Worm (Caenorhabditis elegans) whole organism, midembryonic: ENCODE measurements around the gene sym-3.
A peak's percentile ranks its signal among the peaks of the same experiment; 100 is the strongest.

ENCODE experiments used
- T22C8.4 ChIP-seq: fragments of 200-800 bp; sonication (Bioruptor generic); IDR thresholded peaks from 2 replicates; pipeline ENCODE4 v1.3.6; 2022; ENCODE audit warnings: missing genetic modification characterization, missing compliant biosample characterization
- cog-1 ChIP-seq: sonication (generic microtip); optimal IDR thresholded peaks from 2 replicates; lab custom pipeline; 2016; ENCODE audit warnings: missing genetic modification characterization, missing compliant biosample characterization
- flt-1 ChIP-seq: fragments of 200-800 bp; sonication (Bioruptor generic); IDR thresholded peaks from 2 replicates; pipeline ENCODE4 v1.3.6; 2022; ENCODE audit warnings: missing genetic modification characterization, missing compliant biosample characterization
- klf-2 ChIP-seq: fragments of 200-800 bp; sonication (Bioruptor generic); conservative IDR thresholded peaks from 2 replicates; pipeline ENCODE4 v1.3.6; 2022; ENCODE audit warnings: missing genetic modification reagents, missing genetic modification characterization, missing compliant biosample characterization
- med-1 ChIP-seq: sonication (generic microtip); optimal IDR thresholded peaks from 2 replicates; lab custom pipeline; 2017; ENCODE audit warnings: missing genetic modification characterization, mild to moderate bottlenecking, missing compliant biosample characterization, antibody characterized with exemption, missing genetic modification reagents; ENCODE audit not compliant: insufficient read depth
- ref-1 ChIP-seq: fragments of 200-800 bp; sonication (Bioruptor generic); conservative IDR thresholded peaks from 2 replicates; pipeline ENCODE4 v1.3.6; 2022; ENCODE audit warnings: missing genetic modification reagents, missing genetic modification characterization, missing compliant biosample characterization
- tab-1 ChIP-seq: fragments of 200-800 bp; sonication (Bioruptor generic); IDR thresholded peaks from 2 replicates; pipeline ENCODE4 v1.3.6; 2022; ENCODE audit warnings: missing genetic modification characterization, missing compliant biosample characterization
- ztf-23 ChIP-seq: fragments of 200-800 bp; sonication (Bioruptor generic); IDR thresholded peaks from 2 replicates; pipeline ENCODE4 v1.3.6; 2022; ENCODE audit warnings: missing genetic modification reagents, missing genetic modification characterization, missing compliant biosample characterization
- ztf-29 ChIP-seq: fragments of 200-800 bp; sonication (Bioruptor generic); IDR thresholded peaks from 2 replicates; pipeline ENCODE4 v1.3.6; 2022; ENCODE audit warnings: missing genetic modification reagents, missing genetic modification characterization, missing compliant biosample characterization

Gene sym-3

ce11 chrX:5764739-5765138, 8.8 kb upstream of the sym-3 start:
- TF ChIP-seq flt-1: no peak
- TF ChIP-seq cog-1 (tag; lab: Kevin White, UChicago): no peak
- TF ChIP-seq ztf-23 (GFP tag; lab: Robert Waterston, UW): no peak
- TF ChIP-seq T22C8.4 (GFP tag; lab: Robert Waterston, UW): no peak

ce11 chrX:5770648-5771047, 2.9 kb upstream of the sym-3 start, which contains the start of gene C54H2.4:
C54H2.4 (minus strand) TSS chrX:5770748.
- no peak for TF ChIP-seq T22C8.4 (GFP tag; lab: Robert Waterston, UW)
- TF ChIP-seq ref-1 (GFP tag; lab: Robert Waterston, UW): no peak
- no peak for TF ChIP-seq cog-1 (tag; lab: Kevin White, UChicago)
- TF ChIP-seq flt-1: no peak
- TF ChIP-seq med-1 (GFP tag; lab: Kevin White, UChicago): no peak
- no peak for TF ChIP-seq ztf-29 (GFP tag; lab: Robert Waterston, UW)
- no peak for TF ChIP-seq klf-2
- TF ChIP-seq tab-1 (GFP tag; lab: Robert Waterston, UW): no peak

ce11 chrX:5772538-5773154, 925 bp upstream of the sym-3 start:
- TF ChIP-seq cog-1 (tag; lab: Kevin White, UChicago) (no peak), klf-2 (no peak), T22C8.4 (GFP tag; lab: Robert Waterston, UW) (no peak), ztf-23 (GFP tag; lab: Robert Waterston, UW) (no peak)

- TF ChIP-seq T22C8.4 (GFP tag; lab: Robert Waterston, UW): no peak
- TF ChIP-seq cog-1 (tag; lab: Kevin White, UChicago): peak; percentile 35
- no peak; the same call in 1 of the 2 replicates for TF ChIP-seq flt-1
- TF ChIP-seq ztf-23 (GFP tag; lab: Robert Waterston, UW): 0 out of 2 replicates have a peak, but pooled peaks have one; percentile 42
- TF ChIP-seq med-1 (GFP tag; lab: Kevin White, UChicago): no peak
- TF ChIP-seq klf-2: no peak
- TF ChIP-seq tab-1 (GFP tag; lab: Robert Waterston, UW): peak; percentile 72; the same call in 1 of the 2 replicates
- TF ChIP-seq ref-1 (GFP tag; lab: Robert Waterston, UW): no peak
- no peak for TF ChIP-seq ztf-29 (GFP tag; lab: Robert Waterston, UW)
These were observed 2.3 kb downstream of the sym-3 start for ce11 chrX:5775804-5776252.

ce11 chrX:5780672-5781182, 7.2 kb downstream of the sym-3 start, which contains the start of gene sft-4:
sft-4 (minus strand) TSS chrX:5780722.
- 0 out of 2 replicates have a peak, but pooled peaks have one; percentile 6 for TF ChIP-seq T22C8.4 (GFP tag; lab: Robert Waterston, UW)
- peak; percentile 62 for TF ChIP-seq cog-1 (tag; lab: Kevin White, UChicago)
- no peak for TF ChIP-seq ztf-29 (GFP tag; lab: Robert Waterston, UW)
- TF ChIP-seq ztf-23 (GFP tag; lab: Robert Waterston, UW): no peak
- TF ChIP-seq med-1 (GFP tag; lab: Kevin White, UChicago): no peak

- no peak for TF ChIP-seq cog-1 (tag; lab: Kevin White, UChicago)
- no peak for TF ChIP-seq flt-1
- no peak for TF ChIP-seq ztf-29 (GFP tag; lab: Robert Waterston, UW)
- no peak for TF ChIP-seq tab-1 (GFP tag; lab: Robert Waterston, UW)
- TF ChIP-seq med-1 (GFP tag; lab: Kevin White, UChicago): no peak
- TF ChIP-seq klf-2: no peak
- no peak for TF ChIP-seq T22C8.4 (GFP tag; lab: Robert Waterston, UW)
- TF ChIP-seq ztf-23 (GFP tag; lab: Robert Waterston, UW): no peak
- no peak for TF ChIP-seq ref-1 (GFP tag; lab: Robert Waterston, UW)
These were observed 7.7 kb downstream of the sym-3 start for ce11 chrX:5781294-5781693.

- TF ChIP-seq med-1 (GFP tag; lab: Kevin White, UChicago): no peak
- no peak for TF ChIP-seq cog-1 (tag; lab: Kevin White, UChicago)
- no peak for TF ChIP-seq T22C8.4 (GFP tag; lab: Robert Waterston, UW)
- TF ChIP-seq ztf-29 (GFP tag; lab: Robert Waterston, UW): no peak
- TF ChIP-seq ztf-23 (GFP tag; lab: Robert Waterston, UW): no peak
- no peak for TF ChIP-seq ref-1 (GFP tag; lab: Robert Waterston, UW)
- no peak for TF ChIP-seq tab-1 (GFP tag; lab: Robert Waterston, UW)
- no peak for TF ChIP-seq klf-2
- TF ChIP-seq flt-1: no peak
These were observed 8.6 kb downstream of the sym-3 start, which contains the start of gene gakh-1 for ce11 chrX:5782153-5782552. gakh-1 (plus strand) TSS chrX:5782499.

- TF ChIP-seq T22C8.4 (GFP tag; lab: Robert Waterston, UW) (no peak), cog-1 (tag; lab: Kevin White, UChicago) (no peak), tab-1 (GFP tag; lab: Robert Waterston, UW) (no peak), flt-1 (no peak)
These were observed 12.6 kb downstream of the sym-3 start, which contains the start of gene F46G11.6 for ce11 chrX:5786193-5786592. F46G11.6 (plus strand) TSS chrX:5786493.

- TF ChIP-seq ztf-23 (GFP tag; lab: Robert Waterston, UW) (no peak), med-1 (GFP tag; lab: Kevin White, UChicago) (no peak)
These were observed 14.3 kb downstream of the sym-3 start, which contains the start of gene F46G11.2 for ce11 chrX:5787861-5788260. F46G11.2 (plus strand) TSS chrX:5788161.

- TF ChIP-seq ref-1 (GFP tag; lab: Robert Waterston, UW): no peak
- TF ChIP-seq T22C8.4 (GFP tag; lab: Robert Waterston, UW): no peak
- TF ChIP-seq ztf-23 (GFP tag; lab: Robert Waterston, UW): no peak
- no peak for TF ChIP-seq klf-2
- no peak for TF ChIP-seq flt-1
- no peak for TF ChIP-seq tab-1 (GFP tag; lab: Robert Waterston, UW)
- TF ChIP-seq ztf-29 (GFP tag; lab: Robert Waterston, UW): no peak
- no peak for TF ChIP-seq cog-1 (tag; lab: Kevin White, UChicago)
- TF ChIP-seq med-1 (GFP tag; lab: Kevin White, UChicago): no peak
These were observed 17.3 kb downstream of the sym-3 start, which contains the start of gene twnk-1 for ce11 chrX:5790915-5791314. twnk-1 (plus strand) TSS chrX:5791215.
